Worm (Caenorhabditis elegans) whole organism, young adult: ENCODE results near the gene ttc-37.

Source experiments
- nhr-27 ChIP-seq: fragments of 200-800 bp; sonication (Bioruptor generic); optimal IDR thresholded peaks from 2 replicates; lab custom pipeline; 2018; ENCODE audit warnings: mild to moderate bottlenecking, missing genetic modification characterization, moderate library complexity, missing compliant biosample characterization
- sea-2 ChIP-seq: fragments of 200-800 bp; sonication (Bioruptor generic); IDR thresholded peaks from 2 replicates; pipeline ENCODE4 v1.3.6; 2022; ENCODE audit warnings: missing genetic modification characterization, missing compliant biosample characterization

The ttc-37 gene

ce11 chrV:5262999-5263398 is 58.7 kb downstream of the ttc-37 start, which contains the start of gene cest-30 (continued):
- TF ChIP-seq nhr-27 = no peak
- no peak for TF ChIP-seq sea-2 (GFP tag; lab: Robert Waterston, UW)
